Worm (Caenorhabditis elegans): ENCODE measurements around the gene gur-5.

DNA sequence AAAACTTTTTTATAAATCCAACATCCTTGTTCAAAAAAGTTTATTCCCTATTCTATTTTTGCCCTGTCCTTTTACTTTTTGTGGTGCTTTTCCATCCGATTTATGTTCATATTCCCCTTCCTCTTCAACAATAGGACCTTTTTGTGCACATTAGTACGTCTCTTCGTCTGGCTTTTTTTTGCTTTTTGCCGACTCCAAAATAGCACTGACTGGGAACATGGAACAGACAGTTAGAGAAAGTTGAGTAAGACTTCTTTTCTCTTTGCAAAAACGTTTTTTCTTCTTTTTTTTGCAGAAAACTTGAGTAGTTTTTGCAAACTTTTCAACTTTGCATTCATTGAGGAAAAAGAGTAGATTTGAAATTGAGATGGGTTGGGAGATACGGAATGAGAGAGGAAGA is 16.7 kb downstream of the gur-5 start:
- TF ChIP-seq nhr-77 (tag; optimal IDR thresholded peaks at IDR 0.05) = no peak
- no peak for TF ChIP-seq elt-3 (tag; optimal IDR thresholded peaks at IDR 0.05)
- TF ChIP-seq nhr-10 (tag; optimal IDR thresholded peaks at IDR 0.05) = no peak
- TF ChIP-seq zag-1 (tag; optimal IDR thresholded peaks at IDR 0.05) = peak; percentile 3
- TF ChIP-seq fos-1 (tag; optimal IDR thresholded peaks at IDR 0.05) = no peak
- TF ChIP-seq nhr-21 (tag; optimal IDR thresholded peaks at IDR 0.05) = no peak
- TF ChIP-seq ztf-11 (tag; optimal IDR thresholded peaks at IDR 0.05) = no peak
- no peak for TF ChIP-seq lin-39 (tag; optimal IDR thresholded peaks at IDR 0.05)
- TF ChIP-seq nhr-25 (tag; optimal IDR thresholded peaks at IDR 0.05) = no peak
- TF ChIP-seq lsy-2 (tag; optimal IDR thresholded peaks at IDR 0.05) = no peak
- no peak for TF ChIP-seq aly-2 (tag; optimal IDR thresholded peaks at IDR 0.05)
- no peak for TF ChIP-seq ceh-16 (tag; optimal IDR thresholded peaks at IDR 0.05)
